Worm (Caenorhabditis elegans) whole organism, L1 larva: ENCODE measurements around the gene E02C12.10.
A peak's percentile ranks its signal among the peaks of the same experiment; 100 is the strongest.

ENCODE experiments used
- Y116A8C.19 ChIP-seq: sonication (generic microtip); optimal IDR thresholded peaks from 2 replicates; lab custom pipeline; 2016; ENCODE audit warnings: missing compliant biosample characterization, missing genetic modification characterization, borderline replicate concordance
- aly-2 ChIP-seq: fragments of 150-350 bp; optimal IDR thresholded peaks from 2 replicates; lab custom pipeline; 2014; ENCODE audit warnings: missing biosample characterization, missing genetic modification characterization
- ceh-63 ChIP-seq: fragments of 200-800 bp; sonication (Bioruptor generic); optimal IDR thresholded peaks from 2 replicates; lab custom pipeline; 2018; ENCODE audit warnings: mild to moderate bottlenecking, missing genetic modification characterization, missing compliant biosample characterization
- ceh-88 ChIP-seq: fragments of 200-800 bp; sonication (Bioruptor generic); IDR thresholded peaks from 2 replicates; pipeline ENCODE4 v1.3.6; 2022; ENCODE audit warnings: missing genetic modification characterization, missing compliant biosample characterization
- ces-1 ChIP-seq: fragments of 150-350 bp; optimal IDR thresholded peaks from 2 replicates; lab custom pipeline; 2014; ENCODE audit warnings: missing biosample characterization, missing genetic modification reagents, missing genetic modification characterization
- dpl-1 ChIP-seq, 3 experiments: fragments of 150-350 bp in 2 of 3; sonication (generic microtip) in 1 of 3; optimal IDR thresholded peaks; 2 replicates each; lab custom pipeline; 2014 to 2017; ENCODE audit warnings: missing biosample characterization in 3 of 3, missing genetic modification characterization in 3 of 3, missing genetic modification reagents in 3 of 3
- efl-1 ChIP-seq, 4 experiments: fragments of 150-350 bp; optimal IDR thresholded peaks in 3 of 4; peaks in 1 of 4; 1 replicate in 1 of 4; 2 replicates in 3 of 4; lab custom pipeline; 2014; ENCODE audit warnings: missing biosample characterization in 2 of 4, missing genetic modification characterization in 2 of 4, missing genetic modification reagents in 2 of 4
- egl-27 ChIP-seq, 2 experiments: fragments of 150-350 bp in 1 of 2; sonication (generic microtip); optimal IDR thresholded peaks; 3 replicates each; lab custom pipeline; 2017 to 2018; ENCODE audit warnings: missing biosample characterization in 2 of 2, missing genetic modification characterization in 2 of 2, missing genetic modification reagents in 2 of 2
- elt-2 ChIP-seq: sonication (generic microtip); optimal IDR thresholded peaks from 2 replicates; lab custom pipeline; 2016; ENCODE audit warnings: missing genetic modification characterization, mild to moderate bottlenecking, inconsistent platforms, missing compliant biosample characterization, missing genetic modification reagents
- fkh-8 ChIP-seq: sonication (generic microtip); optimal IDR thresholded peaks from 2 replicates; lab custom pipeline; 2016; ENCODE audit warnings: mild to moderate bottlenecking, missing genetic modification characterization, missing compliant biosample characterization
- grh-1 ChIP-seq: fragments of 200-800 bp; sonication (Bioruptor generic); IDR thresholded peaks from 2 replicates; pipeline ENCODE4 v1.3.6; 2022; ENCODE audit warnings: missing genetic modification reagents, missing genetic modification characterization, missing compliant biosample characterization
- lin-15B ChIP-seq: fragments of 150-350 bp; sonication (generic microtip); optimal IDR thresholded peaks from 3 replicates; lab custom pipeline; 2014; ENCODE audit warnings: missing biosample characterization, missing genetic modification characterization
- lin-35 ChIP-seq, 2 experiments: fragments of 150-350 bp; optimal IDR thresholded peaks; 2 replicates each; lab custom pipeline; 2014; ENCODE audit warnings: missing biosample characterization in 2 of 2, missing genetic modification characterization in 2 of 2, missing genetic modification reagents in 2 of 2
- lir-3 ChIP-seq: sonication (generic microtip); optimal IDR thresholded peaks from 2 replicates; lab custom pipeline; 2016; ENCODE audit warnings: mild to moderate bottlenecking, missing genetic modification characterization, moderate library complexity, missing compliant biosample characterization; ENCODE audit not compliant: poor library complexity
- lsy-2 ChIP-seq, 2 experiments: fragments of 150-350 bp; optimal IDR thresholded peaks; 2 replicates each; lab custom pipeline; 2014; ENCODE audit warnings: missing biosample characterization in 2 of 2, missing genetic modification characterization in 2 of 2
- mab-9 ChIP-seq: fragments of 200-800 bp; sonication (Bioruptor generic); IDR thresholded peaks from 2 replicates; pipeline ENCODE4 v1.3.6; 2022; ENCODE audit warnings: missing genetic modification reagents, missing genetic modification characterization, missing compliant biosample characterization
- nhr-11 ChIP-seq: fragments of 150-350 bp; optimal IDR thresholded peaks from 2 replicates; lab custom pipeline; 2014; ENCODE audit warnings: missing biosample characterization, missing genetic modification characterization
- nhr-19 ChIP-seq: fragments of 200-800 bp; sonication (Bioruptor generic); conservative IDR thresholded peaks from 2 replicates; pipeline ENCODE4 v1.3.6; 2022; ENCODE audit warnings: missing genetic modification characterization, missing compliant biosample characterization
- nhr-20 ChIP-seq: sonication (generic microtip); optimal IDR thresholded peaks from 2 replicates; lab custom pipeline; 2016; ENCODE audit warnings: mild to moderate bottlenecking, missing genetic modification characterization, missing compliant biosample characterization
- nhr-71 ChIP-seq: sonication (generic microtip); optimal IDR thresholded peaks from 2 replicates; lab custom pipeline; 2016; ENCODE audit warnings: mild to moderate bottlenecking, missing genetic modification characterization, moderate library complexity, missing compliant biosample characterization
- nhr-85 ChIP-seq: sonication (generic microtip); peaks from one replicate; lab custom pipeline; 2016; ENCODE audit warnings: missing genetic modification characterization, inconsistent platforms, missing compliant biosample characterization
- pqm-1 ChIP-seq: sonication (generic microtip); optimal IDR thresholded peaks from 3 replicates; lab custom pipeline; 2017; ENCODE audit warnings: missing biosample characterization, missing genetic modification characterization
- sptf-1 ChIP-seq: fragments of 150-350 bp; optimal IDR thresholded peaks from 2 replicates; lab custom pipeline; 2014; ENCODE audit warnings: missing biosample characterization, missing genetic modification characterization
- swsn-7 ChIP-seq: sonication (generic microtip); optimal IDR thresholded peaks from 2 replicates; lab custom pipeline; 2016; ENCODE audit warnings: missing genetic modification characterization, missing compliant biosample characterization
- tlp-1 ChIP-seq: fragments of 150-350 bp; optimal IDR thresholded peaks from 2 replicates; lab custom pipeline; 2014; ENCODE audit warnings: missing biosample characterization, missing genetic modification characterization
- unc-30 ChIP-seq: sonication (generic microtip); optimal IDR thresholded peaks from 2 replicates; lab custom pipeline; 2017; ENCODE audit warnings: missing biosample characterization, missing genetic modification characterization
- xbp-1 ChIP-seq: sonication (generic microtip); optimal IDR thresholded peaks from 2 replicates; lab custom pipeline; 2016; ENCODE audit warnings: missing genetic modification characterization, missing compliant biosample characterization
- zag-1 ChIP-seq: fragments of 150-350 bp; optimal IDR thresholded peaks from 2 replicates; lab custom pipeline; 2014; ENCODE audit warnings: missing biosample characterization, missing genetic modification characterization
- ztf-11 ChIP-seq, 2 experiments: sonication (generic microtip); optimal IDR thresholded peaks; 2 replicates each; lab custom pipeline; 2016 to 2017; ENCODE audit warnings: missing genetic modification characterization in 2 of 2, missing biosample characterization in 1 of 2, missing compliant biosample characterization in 1 of 2

E02C12.10 gene

DNA sequence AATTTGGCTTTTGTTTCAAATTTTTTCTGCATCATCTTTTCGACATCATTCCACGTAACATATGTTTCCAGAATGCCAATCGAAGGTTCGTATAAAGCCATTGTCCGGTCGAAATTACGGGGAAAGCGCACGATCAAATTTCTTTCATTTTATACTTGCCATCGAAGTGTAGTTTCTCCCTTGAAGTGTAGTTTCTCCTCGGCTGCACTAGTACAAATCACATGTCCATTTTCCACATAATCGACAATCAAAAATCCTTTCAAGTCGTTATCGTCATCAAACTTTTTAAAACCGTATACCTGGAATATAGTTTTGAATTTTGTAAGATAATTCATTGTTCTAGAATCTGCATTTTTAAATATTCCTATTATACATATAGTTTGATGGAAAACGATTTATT lies 2.8 kb downstream of the E02C12.10 start, which contains the start of gene E02C12.9:
TSS of gene E02C12.9 (minus strand) at position 101 of the 400 bp plus-strand sequence.
- TF ChIP-seq unc-30 (tag; lab: Kevin White, UChicago) = no peak
- no peak for TF ChIP-seq Y116A8C.19
- no peak for TF ChIP-seq swsn-7
- no peak for TF ChIP-seq nhr-19 (GFP tag; lab: Robert Waterston, UW)
- no peak for TF ChIP-seq lin-15B
- TF ChIP-seq zag-1 (tag; lab: Kevin White, UChicago) = no peak

DNA sequence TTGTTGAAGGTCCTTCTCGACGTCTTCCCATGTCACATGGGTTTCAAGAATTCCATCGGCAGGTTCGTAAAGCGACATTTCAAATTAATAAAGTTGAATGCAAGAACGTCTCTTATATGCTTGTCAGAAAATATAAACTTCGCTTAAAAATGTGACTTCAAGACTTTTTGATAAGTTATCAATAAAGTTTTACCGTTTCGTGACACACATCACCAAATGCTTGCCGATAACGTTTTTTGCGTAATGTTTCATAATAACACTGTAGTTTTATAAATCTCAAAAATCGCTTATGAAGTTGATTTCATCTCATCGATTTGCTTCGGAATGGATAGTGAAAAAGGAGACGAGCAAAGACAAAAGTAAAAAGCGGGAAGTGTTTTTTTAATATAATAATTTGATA lies 4.7 kb downstream of the E02C12.10 start, which contains the start of gene E02C12.8:
TSS of gene E02C12.8 (minus strand) at position 141 of the 400 bp plus-strand sequence.
- TF ChIP-seq nhr-20 (tag; lab: Kevin White, UChicago) (peak; percentile 32), ceh-88 (GFP tag; lab: Robert Waterston, UW) (no peak), egl-27 (tag; optimal IDR thresholded peaks at IDR 0.05; lab: Kevin White, UChicago) (no peak), fkh-8 (tag; lab: Kevin White, UChicago) (no peak), pqm-1 (tag; lab: Kevin White, UChicago) (peak; percentile 24), xbp-1 (no peak), elt-2 (tag; lab: Kevin White, UChicago) (peak; percentile 71)

DNA sequence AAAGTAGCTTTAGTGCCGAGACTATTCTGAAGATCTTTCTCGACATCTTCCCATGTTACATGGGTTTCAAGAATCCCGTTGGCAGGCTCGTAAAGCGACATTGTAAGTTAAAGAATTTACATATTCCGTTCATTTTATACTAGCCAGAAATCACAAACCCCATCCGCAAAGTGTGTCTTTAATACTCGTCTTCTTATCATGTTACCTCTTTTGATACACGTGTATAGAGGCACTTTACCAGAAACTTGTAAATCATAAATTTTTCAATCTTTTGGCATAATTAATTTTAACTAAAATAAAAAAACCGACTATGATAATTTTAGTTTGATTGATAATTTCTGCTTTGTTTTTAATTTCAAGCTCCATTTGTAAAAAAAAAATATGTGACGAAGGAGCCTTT lies 7.2 kb downstream of the E02C12.10 start, which contains the start of gene E02C12.6:
TSS of gene E02C12.6 (minus strand) at position 101 of the 400 bp plus-strand sequence.
- TF ChIP-seq ceh-63 (GFP tag; lab: Kevin White, UChicago) (no peak), sptf-1 (tag; lab: Kevin White, UChicago) (no peak)

DNA sequence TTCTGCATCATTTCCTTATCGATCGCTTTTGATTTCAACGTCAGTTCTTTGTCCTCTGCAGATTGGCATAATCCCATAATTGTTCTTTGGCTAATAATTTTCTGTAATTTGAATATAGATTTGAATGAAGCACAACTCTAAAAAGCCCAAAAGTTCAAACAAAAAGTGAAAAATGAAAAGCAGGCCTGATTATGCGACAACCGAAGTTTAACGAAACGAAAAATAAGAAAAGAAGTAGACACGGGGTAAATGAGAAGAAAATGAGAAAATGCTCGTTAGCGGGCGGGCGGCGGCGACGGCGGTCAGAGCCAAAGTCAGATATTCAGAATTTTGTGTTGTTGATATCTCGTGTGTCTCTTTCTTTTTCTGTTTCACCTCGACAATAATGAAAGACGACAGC lies 18.5 kb downstream of the E02C12.10 start, which contains the start of gene gpa-3:
TSS of gene gpa-3 (minus strand) at position 101 of the 400 bp plus-strand sequence.
- peak; percentile 11 for TF ChIP-seq nhr-71 (tag; lab: Kevin White, UChicago)
- TF ChIP-seq nhr-20 (tag; lab: Kevin White, UChicago) = no peak
- no peak for TF ChIP-seq ztf-11 (tag; optimal IDR thresholded peaks at IDR 0.05; lab: Kevin White, UChicago)

DNA sequence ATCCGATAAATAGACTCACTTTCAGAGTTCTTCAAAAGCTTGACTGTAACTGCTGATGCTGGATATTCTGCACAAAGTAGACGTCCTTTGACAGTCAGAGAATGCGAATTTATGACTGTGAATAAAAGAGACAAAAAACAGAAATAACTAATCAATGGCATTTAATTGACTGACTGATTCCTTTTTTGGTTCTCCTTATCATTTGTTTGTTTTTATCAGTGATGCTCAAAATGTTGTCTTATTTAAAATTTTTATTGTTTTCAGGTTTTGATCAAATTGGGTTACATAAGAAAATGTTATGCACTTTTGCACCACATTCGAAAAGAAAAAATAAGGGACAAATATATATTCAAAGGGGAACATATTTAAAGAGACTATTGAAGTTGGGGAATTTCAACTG lies 21.9 kb downstream of the E02C12.10 start, which contains the start of gene ttr-49:
TSS of gene ttr-49 (minus strand) at position 171 of the 400 bp plus-strand sequence.
- TF ChIP-seq elt-2 (tag; lab: Kevin White, UChicago) = peak; percentile 41
- no peak for TF ChIP-seq lin-15B

- TF ChIP-seq nhr-11 (no peak), lir-3 (tag; lab: Kevin White, UChicago) (no peak), lsy-2 (tag; optimal IDR thresholded peaks at IDR 0.05; lab: Kevin White, UChicago) (no peak)
- TF ChIP-seq, all 84 proteins: peak for 0
Observed at ce11 chrV:9355371-9355770, 22.8 kb downstream of the E02C12.10 start, which contains the start of gene ttr-40. Gene ttr-40 (minus strand): TSS chrV:9355471.

DNA sequence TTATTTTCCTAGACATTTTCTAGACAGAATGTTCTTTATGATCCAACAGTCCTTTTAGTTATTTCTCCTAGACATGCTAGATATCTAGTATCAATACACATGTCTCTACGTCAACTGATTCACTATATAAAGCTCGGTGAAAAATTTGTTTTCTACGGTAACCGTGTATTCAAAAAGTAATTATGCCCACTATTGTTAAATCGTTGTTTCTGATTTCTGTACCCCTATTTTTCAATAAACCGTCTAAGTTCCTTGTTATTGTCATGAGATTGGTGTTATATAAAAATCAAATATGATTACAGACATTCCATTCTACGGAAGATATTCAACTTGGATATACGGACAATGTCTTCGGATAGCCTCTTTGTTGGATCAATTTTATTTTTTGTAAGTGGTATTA lies 25.3 kb downstream of the E02C12.10 start, which contains the start of gene srx-46:
TSS of gene srx-46 (plus strand) at position 301 of the 400 bp plus-strand sequence.
- TF ChIP-seq dpl-1 (GFP tag; optimal IDR thresholded peaks at IDR 0.05; lab: Kevin White, UChicago) (no peak), ces-1 (GFP tag; lab: Kevin White, UChicago) (no peak), aly-2 (tag; lab: Kevin White, UChicago) (no peak), mab-9 (no peak), nhr-85 (no peak), lin-35 (GFP tag; optimal IDR thresholded peaks at IDR 0.05; lab: Kevin White, UChicago) (no peak), tlp-1 (tag; lab: Kevin White, UChicago) (no peak)

DNA sequence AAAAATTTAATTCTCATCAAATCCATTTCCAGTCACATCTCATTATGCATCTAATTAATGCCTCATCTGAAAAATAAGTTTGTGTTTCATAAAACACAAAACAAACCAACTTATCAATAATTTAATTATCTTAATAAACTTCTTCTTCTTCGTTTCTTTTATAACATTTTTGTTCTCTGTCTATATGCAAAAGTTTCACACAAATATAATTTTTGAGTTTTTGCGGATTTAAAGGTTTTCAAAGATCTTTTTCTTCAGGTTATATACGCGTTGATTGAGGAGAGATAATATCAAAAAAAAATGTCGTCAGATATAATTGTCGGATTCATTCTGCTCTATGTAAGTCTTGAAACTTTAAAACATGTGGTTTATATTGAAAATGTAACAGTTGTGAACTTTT lies 28.5 kb downstream of the E02C12.10 start, which contains the start of gene srx-47:
TSS of gene srx-47 (plus strand) at position 301 of the 400 bp plus-strand sequence.
- TF ChIP-seq efl-1 (optimal IDR thresholded peaks at IDR 0.05; lab: Kevin White, UChicago) = no peak
- peak in 1 of 2 experiments; percentile 10 for TF ChIP-seq efl-1 (GFP tag; optimal IDR thresholded peaks at IDR 0.05 in 1 of 2; lab: Kevin White, UChicago)
- TF ChIP-seq grh-1 (GFP tag; lab: Robert Waterston, UW) = no peak
